Fruit fly (Drosophila melanogaster) whole organism, wandering third instar larva: ENCODE results near the gene CG34355.

Source experiments
- Hr78 ChIP-seq: fragments of >200 bp; optimal IDR thresholded peaks from 2 replicates; lab custom pipeline; 2017; ENCODE audit warnings: missing biosample characterization, missing genetic modification characterization
- Hr83 ChIP-seq: fragments of 200-300 bp; sonication (Bioruptor generic); optimal IDR thresholded peaks from 2 replicates; lab custom pipeline; 2016; ENCODE audit warnings: missing biosample characterization, mild to moderate bottlenecking, missing genetic modification characterization, moderate library complexity; ENCODE audit not compliant: poor library complexity, severe bottlenecking
- Rel ChIP-seq, 2 experiments: fragments of 200-800 bp; sonication (Bioruptor generic) in 1 of 2; optimal IDR thresholded peaks; 2 replicates in 1 of 2; 3 replicates in 1 of 2; lab custom pipeline; 2016 to 2019; ENCODE audit warnings: mild to moderate bottlenecking in 2 of 2, missing biosample characterization in 2 of 2, missing genetic modification characterization in 2 of 2, moderate library complexity in 1 of 2
- Sp1 ChIP-seq: fragments of 200-800 bp; sonication (Bioruptor generic); optimal IDR thresholded peaks from 3 replicates; lab custom pipeline; 2019; ENCODE audit warnings: missing biosample characterization, mild to moderate bottlenecking, missing genetic modification characterization, moderate library complexity
- brk ChIP-seq: fragments of 200-800 bp; sonication (Bioruptor generic); optimal IDR thresholded peaks from 2 replicates; lab custom pipeline; 2016; ENCODE audit warnings: missing biosample characterization, mild to moderate bottlenecking, missing genetic modification characterization
- pan ChIP-seq: fragments of >200 bp; optimal IDR thresholded peaks from 2 replicates; lab custom pipeline; 2017

DNA sequence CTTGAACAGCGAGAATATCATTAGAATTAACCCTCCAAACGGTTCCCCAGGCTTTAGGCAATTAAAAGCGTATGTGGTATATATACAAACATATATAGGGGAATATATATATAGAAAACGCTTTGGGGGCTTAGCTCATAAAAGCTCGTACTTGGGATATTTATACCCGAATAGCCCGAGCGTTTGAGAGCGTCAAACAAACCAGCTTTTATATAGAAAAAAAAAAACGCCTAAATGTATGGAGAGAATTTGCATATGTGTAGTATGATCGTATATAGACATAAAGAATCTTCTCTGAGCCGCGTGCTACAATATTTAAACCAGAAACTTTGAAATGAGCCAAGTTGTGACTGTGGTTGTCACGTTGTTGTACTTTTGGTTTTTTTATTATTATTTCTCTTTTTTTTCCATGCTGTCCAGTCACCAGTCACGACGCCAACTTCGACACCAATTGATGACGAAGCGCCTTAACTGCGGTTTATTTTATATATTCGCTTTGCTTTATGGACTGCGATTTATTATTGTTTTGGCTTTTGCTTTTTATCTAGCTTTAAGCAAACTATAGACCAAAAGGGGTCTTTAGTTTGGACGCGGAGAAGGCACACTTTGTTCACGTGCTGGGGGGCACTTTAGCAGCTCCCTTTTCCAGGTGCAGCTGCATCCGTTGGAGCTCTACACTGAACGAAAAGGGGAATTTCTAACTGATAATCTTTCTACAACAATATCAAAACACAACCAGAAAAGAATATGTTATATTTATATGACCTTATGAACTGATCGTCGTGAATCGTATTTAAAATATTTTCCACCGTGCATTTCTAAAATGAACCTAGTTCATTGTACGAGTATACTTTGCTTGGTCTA is 16.7 kb upstream of the CG34355 start:
- no peak for TF ChIP-seq pan (lab: Kevin White, UChicago)
- TF ChIP-seq Sp1 (GFP tag; lab: Kevin White, UChicago): no peak
- no peak for TF ChIP-seq Rel (GFP tag; optimal IDR thresholded peaks at IDR 0.05; lab: Kevin White, UChicago)
- TF ChIP-seq Rel (tag; optimal IDR thresholded peaks at IDR 0.05; lab: Kevin White, UChicago): no peak
- no peak for TF ChIP-seq Hr83 (GFP tag; lab: Kevin White, UChicago)
- no peak for TF ChIP-seq Hr78
- no peak for TF ChIP-seq brk
